Fruit fly (Drosophila melanogaster): ENCODE measurements around the gene CG42542.

DNA sequence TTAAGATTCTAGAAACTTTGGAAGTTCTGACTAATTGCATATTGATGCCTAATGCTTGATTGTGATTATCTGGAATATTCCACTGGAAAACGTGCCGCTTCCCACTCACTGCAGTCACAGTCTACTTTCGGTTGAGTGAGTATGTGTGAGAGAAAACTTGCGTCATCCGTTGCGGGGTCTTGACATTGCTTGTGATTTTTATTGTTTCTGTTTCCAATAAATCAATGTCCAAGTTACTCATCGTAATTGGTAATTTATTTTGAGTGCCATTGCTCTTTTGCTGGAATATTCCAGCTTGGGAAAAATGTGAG is 46.6 kb downstream of the CG42542 start:
- TF ChIP-seq psq (optimal IDR thresholded peaks at IDR 0.05) (no peak), Sin3A (optimal IDR thresholded peaks at IDR 0.05) (no peak), ttk (optimal IDR thresholded peaks at IDR 0.05) (no peak), insv (optimal IDR thresholded peaks at IDR 0.05) (no peak), h (optimal IDR thresholded peaks at IDR 0.05) (no peak), Myc (optimal IDR thresholded peaks at IDR 0.05) (no peak)
